Worm (Caenorhabditis elegans) whole organism, L2 larva: ENCODE data around the gene T12B3.3.
"Not testable (repeated sequence)": the region's sequence is repeated elsewhere in the genome, so short reads cannot be mapped to it uniquely, and the experiment has no call there.

Source experiments
- aly-2 ChIP-seq: fragments of 150-350 bp; optimal IDR thresholded peaks from 2 replicates; lab custom pipeline; 2014; ENCODE audit warnings: missing biosample characterization, missing genetic modification characterization
- elt-1 ChIP-seq: fragments of 150-350 bp; optimal IDR thresholded peaks from 2 replicates; lab custom pipeline; 2014; ENCODE audit warnings: missing biosample characterization, missing genetic modification characterization

ce11 chrIV:7365011-7365410 is 9.9 kb upstream of the T12B3.3 start, which contains the start of gene Y40C5A.4:
- TF ChIP-seq elt-1, aly-2 (tag; lab: Kevin White, UChicago): not testable (repeated sequence)
